Worm (Caenorhabditis elegans) whole organism, midembryonic: ENCODE results near the gene pmp-1.

Experiments
- T22C8.4 ChIP-seq: fragments of 200-800 bp; sonication (Bioruptor generic); IDR thresholded peaks from 2 replicates; pipeline ENCODE4 v1.3.6; 2022; ENCODE audit warnings: missing genetic modification characterization, missing compliant biosample characterization
- klf-2 ChIP-seq: fragments of 200-800 bp; sonication (Bioruptor generic); conservative IDR thresholded peaks from 2 replicates; pipeline ENCODE4 v1.3.6; 2022; ENCODE audit warnings: missing genetic modification reagents, missing genetic modification characterization, missing compliant biosample characterization
- tab-1 ChIP-seq: fragments of 200-800 bp; sonication (Bioruptor generic); IDR thresholded peaks from 2 replicates; pipeline ENCODE4 v1.3.6; 2022; ENCODE audit warnings: missing genetic modification characterization, missing compliant biosample characterization

- TF ChIP-seq T22C8.4 (GFP tag; lab: Robert Waterston, UW) (no peak), klf-2 (no peak), tab-1 (GFP tag; lab: Robert Waterston, UW) (peak; percentile 66; the same call in 1 of the 2 replicates)
Observed at ce11 chrII:6830923-6831322, 52.6 kb downstream of the pmp-1 start.
